Worm (Caenorhabditis elegans) whole organism, L1 larva: ENCODE results near the gene Y37H2A.11.

Experiments
- F16B12.6 ChIP-seq: fragments of 150-350 bp; optimal IDR thresholded peaks from 2 replicates; lab custom pipeline; 2014; ENCODE audit warnings: missing biosample characterization, missing genetic modification characterization
- Y116A8C.19 ChIP-seq: sonication (generic microtip); optimal IDR thresholded peaks from 2 replicates; lab custom pipeline; 2016; ENCODE audit warnings: missing compliant biosample characterization, missing genetic modification characterization, borderline replicate concordance
- ama-1 ChIP-seq: fragments of 150-350 bp; optimal IDR thresholded peaks from 2 replicates; lab custom pipeline; 2014
- ceh-8 ChIP-seq: fragments of 200-800 bp; sonication (Bioruptor generic); optimal IDR thresholded peaks from 2 replicates; lab custom pipeline; 2018; ENCODE audit warnings: mild to moderate bottlenecking, missing genetic modification characterization, moderate library complexity, missing compliant biosample characterization
- ceh-82 ChIP-seq, 3 experiments: fragments of 150-350 bp in 1 of 3; sonication (generic microtip) in 2 of 3; optimal IDR thresholded peaks; 2 replicates each; lab custom pipeline; 2014 to 2017; ENCODE audit warnings: missing biosample characterization in 3 of 3, missing genetic modification characterization in 3 of 3
- ces-1 ChIP-seq: fragments of 150-350 bp; optimal IDR thresholded peaks from 2 replicates; lab custom pipeline; 2014; ENCODE audit warnings: missing biosample characterization, missing genetic modification reagents, missing genetic modification characterization
- dpl-1 ChIP-seq, 3 experiments: fragments of 150-350 bp in 2 of 3; sonication (generic microtip) in 1 of 3; optimal IDR thresholded peaks; 2 replicates each; lab custom pipeline; 2014 to 2017; ENCODE audit warnings: missing biosample characterization in 3 of 3, missing genetic modification characterization in 3 of 3, missing genetic modification reagents in 3 of 3
- efl-1 ChIP-seq, 4 experiments: fragments of 150-350 bp; optimal IDR thresholded peaks in 3 of 4; peaks in 1 of 4; 1 replicate in 1 of 4; 2 replicates in 3 of 4; lab custom pipeline; 2014; ENCODE audit warnings: missing biosample characterization in 2 of 4, missing genetic modification characterization in 2 of 4, missing genetic modification reagents in 2 of 4
- efl-3 ChIP-seq: fragments of 200-800 bp; sonication (Bioruptor generic); optimal IDR thresholded peaks from 2 replicates; lab custom pipeline; 2018; ENCODE audit warnings: mild to moderate bottlenecking, missing genetic modification characterization, missing compliant biosample characterization
- elt-3 ChIP-seq, 6 experiments: fragments of 150-350 bp in 1 of 6; sonication (generic microtip); optimal IDR thresholded peaks; 2 replicates each; lab custom pipeline; 2017 to 2018; ENCODE audit warnings: missing biosample characterization in 6 of 6, missing genetic modification characterization in 6 of 6, inconsistent platforms in 1 of 6
- ets-5 ChIP-seq: fragments of 200-800 bp; sonication (Bioruptor generic); IDR thresholded peaks from 2 replicates; pipeline ENCODE4 v1.3.6; 2022; ENCODE audit warnings: missing genetic modification characterization, missing compliant biosample characterization
- fkh-4 ChIP-seq: sonication (generic microtip); optimal IDR thresholded peaks from 2 replicates; lab custom pipeline; 2016; ENCODE audit warnings: missing compliant biosample characterization, missing genetic modification characterization, borderline replicate concordance
- fkh-8 ChIP-seq: sonication (generic microtip); optimal IDR thresholded peaks from 2 replicates; lab custom pipeline; 2016; ENCODE audit warnings: mild to moderate bottlenecking, missing genetic modification characterization, missing compliant biosample characterization
- grh-1 ChIP-seq: fragments of 200-800 bp; sonication (Bioruptor generic); IDR thresholded peaks from 2 replicates; pipeline ENCODE4 v1.3.6; 2022; ENCODE audit warnings: missing genetic modification reagents, missing genetic modification characterization, missing compliant biosample characterization
- isw-1 ChIP-seq: fragments of 200-800 bp; sonication (Bioruptor generic); IDR thresholded peaks from 2 replicates; pipeline ENCODE4 v1.3.6; 2022; ENCODE audit warnings: missing genetic modification characterization, missing compliant biosample characterization
- lin-13 ChIP-seq: fragments of 150-350 bp; optimal IDR thresholded peaks from 2 replicates; lab custom pipeline; 2014; ENCODE audit warnings: missing biosample characterization, missing genetic modification reagents, missing genetic modification characterization
- lin-14 ChIP-seq: fragments of 200-800 bp; sonication (Bioruptor generic); optimal IDR thresholded peaks from 2 replicates; lab custom pipeline; 2018; ENCODE audit warnings: mild to moderate bottlenecking, missing genetic modification characterization, moderate library complexity, missing compliant biosample characterization
- lir-3 ChIP-seq: sonication (generic microtip); optimal IDR thresholded peaks from 2 replicates; lab custom pipeline; 2016; ENCODE audit warnings: mild to moderate bottlenecking, missing genetic modification characterization, moderate library complexity, missing compliant biosample characterization; ENCODE audit not compliant: poor library complexity
- lsy-2 ChIP-seq, 2 experiments: fragments of 150-350 bp; optimal IDR thresholded peaks; 2 replicates each; lab custom pipeline; 2014; ENCODE audit warnings: missing biosample characterization in 2 of 2, missing genetic modification characterization in 2 of 2
- mab-9 ChIP-seq: fragments of 200-800 bp; sonication (Bioruptor generic); IDR thresholded peaks from 2 replicates; pipeline ENCODE4 v1.3.6; 2022; ENCODE audit warnings: missing genetic modification reagents, missing genetic modification characterization, missing compliant biosample characterization
- nhr-19 ChIP-seq: fragments of 200-800 bp; sonication (Bioruptor generic); conservative IDR thresholded peaks from 2 replicates; pipeline ENCODE4 v1.3.6; 2022; ENCODE audit warnings: missing genetic modification characterization, missing compliant biosample characterization
- nhr-237 ChIP-seq: fragments of 150-350 bp; optimal IDR thresholded peaks from 2 replicates; lab custom pipeline; 2014; ENCODE audit warnings: missing biosample characterization, missing genetic modification characterization
- nhr-71 ChIP-seq: sonication (generic microtip); optimal IDR thresholded peaks from 2 replicates; lab custom pipeline; 2016; ENCODE audit warnings: mild to moderate bottlenecking, missing genetic modification characterization, moderate library complexity, missing compliant biosample characterization
- nhr-84 ChIP-seq: sonication (generic microtip); optimal IDR thresholded peaks from 2 replicates; lab custom pipeline; 2017; ENCODE audit warnings: missing biosample characterization, missing genetic modification characterization
- nhr-85 ChIP-seq: sonication (generic microtip); peaks from one replicate; lab custom pipeline; 2016; ENCODE audit warnings: missing genetic modification characterization, inconsistent platforms, missing compliant biosample characterization
- pag-3 ChIP-seq: sonication (generic microtip); optimal IDR thresholded peaks from 2 replicates; lab custom pipeline; 2017; ENCODE audit warnings: missing genetic modification characterization, mild to moderate bottlenecking, missing compliant biosample characterization, antibody characterized with exemption, borderline replicate concordance; ENCODE audit not compliant: insufficient read depth
- skn-1 ChIP-seq: fragments of 150-350 bp; optimal IDR thresholded peaks from 2 replicates; lab custom pipeline; 2014; ENCODE audit warnings: missing biosample characterization, missing genetic modification characterization
- snpc-4 ChIP-seq: fragments of 150-350 bp; optimal IDR thresholded peaks from 2 replicates; lab custom pipeline; 2014; ENCODE audit warnings: missing biosample characterization, missing genetic modification characterization
- snu-23 ChIP-seq: sonication (generic microtip); optimal IDR thresholded peaks from 2 replicates; lab custom pipeline; 2016; ENCODE audit warnings: missing genetic modification characterization, missing compliant biosample characterization
- sox-4 ChIP-seq: sonication (generic microtip); optimal IDR thresholded peaks from 2 replicates; lab custom pipeline; 2016; ENCODE audit warnings: missing genetic modification characterization, missing compliant biosample characterization
- sptf-1 ChIP-seq: fragments of 150-350 bp; optimal IDR thresholded peaks from 2 replicates; lab custom pipeline; 2014; ENCODE audit warnings: missing biosample characterization, missing genetic modification characterization
- sup-37 ChIP-seq: fragments of 200-800 bp; sonication (Bioruptor generic); optimal IDR thresholded peaks from 2 replicates; lab custom pipeline; 2018; ENCODE audit warnings: mild to moderate bottlenecking, missing genetic modification characterization, missing compliant biosample characterization
- tbx-2 ChIP-seq: sonication (generic microtip); optimal IDR thresholded peaks from 2 replicates; lab custom pipeline; 2016; ENCODE audit warnings: missing genetic modification characterization, missing compliant biosample characterization
- tlp-1 ChIP-seq: fragments of 150-350 bp; optimal IDR thresholded peaks from 2 replicates; lab custom pipeline; 2014; ENCODE audit warnings: missing biosample characterization, missing genetic modification characterization
- unc-30 ChIP-seq: sonication (generic microtip); optimal IDR thresholded peaks from 2 replicates; lab custom pipeline; 2017; ENCODE audit warnings: missing biosample characterization, missing genetic modification characterization
- unc-86 ChIP-seq: sonication (generic microtip); optimal IDR thresholded peaks from 2 replicates; lab custom pipeline; 2016; ENCODE audit warnings: missing genetic modification characterization, missing compliant biosample characterization
- unc-98 ChIP-seq: fragments of 200-800 bp; sonication (Bioruptor generic); IDR thresholded peaks from 2 replicates; pipeline ENCODE4 v1.3.6; 2022; ENCODE audit warnings: missing genetic modification characterization, missing compliant biosample characterization
- vab-15 ChIP-seq: sonication (generic microtip); optimal IDR thresholded peaks from 2 replicates; lab custom pipeline; 2017; ENCODE audit warnings: missing genotype, mild to moderate bottlenecking, missing genetic modification characterization, missing compliant biosample characterization
- xbp-1 ChIP-seq: sonication (generic microtip); optimal IDR thresholded peaks from 2 replicates; lab custom pipeline; 2016; ENCODE audit warnings: missing genetic modification characterization, missing compliant biosample characterization
- zip-4 ChIP-seq: fragments of 200-800 bp; sonication (Bioruptor generic); optimal IDR thresholded peaks from 2 replicates; lab custom pipeline; 2018; ENCODE audit warnings: mild to moderate bottlenecking, missing genetic modification characterization, moderate library complexity, missing compliant biosample characterization
- ztf-4 ChIP-seq: fragments of 150-350 bp; optimal IDR thresholded peaks from 2 replicates; lab custom pipeline; 2014; ENCODE audit warnings: missing biosample characterization, missing genetic modification characterization

The Y37H2A.11 gene

DNA sequence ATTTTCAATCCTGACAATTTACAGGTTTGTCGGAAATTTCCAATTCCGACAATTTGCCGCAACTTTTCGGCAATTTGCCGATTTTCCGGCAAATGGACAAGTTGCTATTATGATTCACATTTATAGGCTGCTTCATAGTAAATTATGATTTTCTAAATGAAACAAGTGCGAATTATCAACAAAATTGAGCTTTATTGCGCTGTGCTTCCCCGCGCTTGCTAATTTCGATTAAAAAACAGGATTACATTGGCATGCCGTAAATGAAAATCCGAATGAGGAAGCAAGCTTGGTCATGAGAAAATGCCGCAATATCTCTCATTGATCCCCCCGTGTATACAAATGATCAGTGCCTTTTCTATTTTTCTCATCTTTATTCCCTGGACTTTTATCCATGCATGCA is 2.6 kb upstream of the Y37H2A.11 start, which contains the start of gene Y37H2A.10:
Gene Y37H2A.10, plus strand, starts transcription at position 301 of the 400 bp plus-strand sequence.
- no peak for TF ChIP-seq nhr-237 (tag; lab: Kevin White, UChicago)
- TF ChIP-seq fkh-4 (tag; lab: Kevin White, UChicago): no peak
- no peak for TF ChIP-seq elt-3 (tag; optimal IDR thresholded peaks at IDR 0.05; lab: Kevin White, UChicago)
- TF ChIP-seq ztf-4 (tag; lab: Kevin White, UChicago): no peak
- no peak for TF ChIP-seq tlp-1
- no peak for TF ChIP-seq mab-9 (GFP tag; lab: Robert Waterston, UW)
- no peak for TF ChIP-seq unc-98 (GFP tag; lab: Robert Waterston, UW)
- TF ChIP-seq snpc-4 (tag; lab: Kevin White, UChicago): no peak
- TF ChIP-seq nhr-84 (tag; lab: Kevin White, UChicago): no peak
- no peak for TF ChIP-seq ces-1 (GFP tag; lab: Kevin White, UChicago)
- TF ChIP-seq zip-4 (GFP tag; lab: Kevin White, UChicago): no peak
- no peak for TF ChIP-seq vab-15 (tag; lab: Kevin White, UChicago)
- TF ChIP-seq pag-3: no peak
- TF ChIP-seq unc-30 (tag; lab: Kevin White, UChicago): no peak
- TF ChIP-seq skn-1 (tag; lab: Kevin White, UChicago): no peak
- no peak for TF ChIP-seq sox-4 (tag; lab: Kevin White, UChicago)

DNA sequence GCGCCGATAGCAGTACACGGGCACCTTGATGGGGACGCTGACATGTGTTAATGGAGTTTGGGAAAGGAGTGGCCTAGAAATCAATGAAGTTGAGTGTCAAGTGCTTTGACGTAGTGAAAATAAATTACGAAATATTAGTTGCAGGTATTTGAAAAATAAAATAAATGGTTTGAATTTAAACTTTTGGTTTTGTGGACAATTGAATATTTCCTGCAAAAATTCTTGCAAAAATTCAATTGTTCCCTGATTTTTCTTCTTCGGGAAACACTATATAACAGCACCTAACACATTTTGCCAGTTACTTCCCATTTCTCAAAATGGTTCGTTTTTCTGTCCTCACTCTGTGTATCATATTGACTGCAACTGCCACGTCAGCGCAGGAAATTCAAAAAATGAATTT is 1.3 kb downstream of the Y37H2A.11 start, which contains the start of gene Y37H2A.13:
Gene Y37H2A.13, plus strand, starts transcription at position 301 of the 400 bp plus-strand sequence.
- TF ChIP-seq snu-23 (GFP tag; lab: Kevin White, UChicago) (no peak), unc-86 (tag; lab: Kevin White, UChicago) (no peak)

DNA sequence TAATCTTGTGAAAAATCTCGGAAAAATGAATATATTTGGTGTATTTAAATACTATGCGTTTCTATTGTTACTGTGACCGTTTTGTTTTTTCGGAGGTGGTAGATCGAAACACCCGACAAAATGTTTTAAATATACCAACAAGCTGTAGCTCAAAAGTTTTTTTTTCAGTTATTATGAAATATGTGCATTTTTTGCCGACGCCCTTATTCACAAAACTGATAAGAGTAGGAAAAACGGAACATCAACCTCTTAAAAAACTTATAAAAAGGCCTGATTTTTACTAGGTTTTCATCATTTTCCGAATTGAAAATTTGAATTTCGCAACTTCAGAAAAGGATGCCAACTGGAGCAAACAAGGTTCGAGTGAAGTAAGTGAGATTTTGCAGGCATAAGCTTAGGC is 2.2 kb downstream of the Y37H2A.11 start, which contains the start of gene Y37H2A.14:
Gene Y37H2A.14, plus strand, starts transcription at position 301 of the 400 bp plus-strand sequence.
- TF ChIP-seq xbp-1 (no peak), unc-98 (GFP tag; lab: Robert Waterston, UW) (no peak), lin-13 (GFP tag; lab: Kevin White, UChicago) (no peak), ceh-82 (tag; optimal IDR thresholded peaks at IDR 0.05; lab: Kevin White, UChicago) (no peak), fkh-8 (tag; lab: Kevin White, UChicago) (no peak), sox-4 (tag; lab: Kevin White, UChicago) (no peak), nhr-84 (tag; lab: Kevin White, UChicago) (no peak), nhr-19 (GFP tag; lab: Robert Waterston, UW) (no peak), ceh-8 (no peak), lin-14 (GFP tag; lab: Kevin White, UChicago) (no peak), dpl-1 (GFP tag; optimal IDR thresholded peaks at IDR 0.05; lab: Kevin White, UChicago) (no peak), sptf-1 (tag; lab: Kevin White, UChicago) (no peak), Y116A8C.19 (no peak), lir-3 (tag; lab: Kevin White, UChicago) (no peak)

DNA sequence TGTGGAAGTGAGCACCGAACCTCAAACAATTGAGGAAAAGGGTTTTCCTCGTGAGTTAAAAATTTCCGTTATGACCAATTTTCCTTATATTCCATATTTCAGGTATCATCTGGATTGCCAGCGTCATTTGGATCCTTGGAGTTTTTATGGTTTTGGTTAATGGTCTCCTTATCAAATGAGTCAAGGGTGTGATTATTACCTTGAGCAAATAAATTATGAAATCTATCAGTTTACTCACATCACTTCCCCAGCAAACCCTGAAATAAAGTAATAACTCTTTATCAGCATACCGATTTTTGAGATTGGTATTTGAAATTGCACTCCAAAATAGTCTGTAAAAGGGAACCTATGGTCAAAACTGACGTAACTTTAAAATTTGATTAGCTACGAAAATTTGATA is 3.2 kb downstream of the Y37H2A.11 start:
- TF ChIP-seq efl-1 (optimal IDR thresholded peaks at IDR 0.05; lab: Kevin White, UChicago) (no peak), efl-1 (GFP tag; optimal IDR thresholded peaks at IDR 0.05 in 1 of 2; lab: Kevin White, UChicago) (peak in 1 of 2 experiments; percentile 61), lin-13 (GFP tag; lab: Kevin White, UChicago) (no peak)

DNA sequence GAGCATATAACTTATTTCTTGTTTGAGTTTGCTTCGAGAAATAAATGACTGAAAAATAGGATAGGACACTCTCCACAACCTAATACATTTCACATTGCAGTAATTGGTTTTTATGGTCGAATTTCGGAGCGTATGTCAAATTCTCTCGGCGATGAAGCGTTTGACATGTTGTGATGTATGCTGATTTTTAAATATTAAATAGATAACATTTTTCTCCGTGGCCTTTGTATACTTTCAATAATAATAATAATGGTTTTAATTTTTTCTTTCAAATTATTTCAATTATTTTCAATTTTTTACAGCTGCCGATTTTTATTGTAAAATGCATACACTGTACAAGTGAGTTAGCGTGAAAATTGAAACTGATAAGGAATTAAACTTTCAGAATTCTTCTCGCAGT is 4.8 kb downstream of the Y37H2A.11 start, which contains the start of gene C14A6.3:
Gene C14A6.3, plus strand, starts transcription at position 301 of the 400 bp plus-strand sequence.
- no peak for TF ChIP-seq elt-3 (tag; optimal IDR thresholded peaks at IDR 0.05; lab: Kevin White, UChicago)
- no peak for TF ChIP-seq isw-1
- no peak for TF ChIP-seq sup-37 (GFP tag; lab: Kevin White, UChicago)
- TF ChIP-seq efl-3 (GFP tag; lab: Kevin White, UChicago): no peak
- TF ChIP-seq grh-1 (GFP tag; lab: Robert Waterston, UW): no peak
- no peak for TF ChIP-seq ets-5 (GFP tag; lab: Robert Waterston, UW)
- no peak for TF ChIP-seq xbp-1
- no peak for TF ChIP-seq F16B12.6 (tag; lab: Kevin White, UChicago)
- TF ChIP-seq sox-4 (tag; lab: Kevin White, UChicago): no peak
- TF ChIP-seq lin-14 (GFP tag; lab: Kevin White, UChicago): no peak
- TF ChIP-seq tbx-2: no peak
- no peak for TF ChIP-seq sptf-1 (tag; lab: Kevin White, UChicago)
- no peak for TF ChIP-seq nhr-71
- no peak for TF ChIP-seq nhr-85 (tag; lab: Kevin White, UChicago)
- TF ChIP-seq lsy-2 (tag; optimal IDR thresholded peaks at IDR 0.05; lab: Kevin White, UChicago): no peak
- TF ChIP-seq ama-1 (lab: Kevin White, UChicago): no peak
